Fruit fly (Drosophila melanogaster) Kc167 (cell line): ENCODE data around the gene Syn1.

Experiments
- Myc ChIP-seq: fragments of >200 bp; optimal IDR thresholded peaks from 2 replicates; lab custom pipeline; 2017; ENCODE audit warnings: missing external identifiers
- ttk ChIP-seq: sonication (Bioruptor generic); optimal IDR thresholded peaks from 2 replicates; lab custom pipeline; 2017; ENCODE audit warnings: missing external identifiers

DNA sequence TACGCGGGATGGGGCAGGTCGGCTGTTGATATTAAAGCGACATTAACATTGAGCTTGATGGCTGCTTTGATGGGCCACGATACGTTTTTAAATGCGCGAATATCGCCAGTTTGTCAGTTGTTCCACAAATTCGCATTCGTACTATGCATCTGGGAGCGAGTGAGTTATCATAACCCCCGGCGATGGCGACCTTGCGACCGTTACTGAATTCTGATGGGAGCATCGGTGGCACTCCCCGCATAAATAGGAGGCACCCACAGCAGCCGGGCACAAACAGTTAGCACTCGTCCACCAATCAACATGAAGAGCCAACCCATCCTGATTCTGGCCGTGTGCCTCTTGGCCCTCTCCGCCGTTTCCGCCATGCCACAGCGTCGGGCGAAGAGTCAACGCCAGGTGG lies 13.5 kb downstream of the Syn1 start, which contains the start of gene CG14564:
- TF ChIP-seq Myc (lab: Kevin White, UChicago) (no peak), ttk (lab: Kevin White, UChicago) (no peak)
